Fruit fly (Drosophila melanogaster) whole organism, embryonic: ENCODE results near the gene bero.

Experiments used
- Atf-2 ChIP-seq: fragments of 200-800 bp; sonication (Bioruptor generic); optimal IDR thresholded peaks from 2 replicates; lab custom pipeline; 2016; ENCODE audit warnings: missing biosample characterization, missing genetic modification characterization
- Bdp1 ChIP-seq: fragments of 200-800 bp; sonication (Bioruptor generic); optimal IDR thresholded peaks from 3 replicates; lab custom pipeline; 2016; ENCODE audit warnings: missing biosample characterization, missing genetic modification characterization
- CG10209 ChIP-seq: fragments of 200-800 bp; sonication (Bioruptor generic); optimal IDR thresholded peaks from 3 replicates; lab custom pipeline; 2017; ENCODE audit warnings: missing biosample characterization, mild to moderate bottlenecking, missing genetic modification characterization, missing genetic modification reagents
- CG10979 ChIP-seq: fragments of 200-800 bp; sonication (Bioruptor generic); optimal IDR thresholded peaks from 2 replicates; lab custom pipeline; 2018; ENCODE audit warnings: missing biosample characterization, mild to moderate bottlenecking, missing genetic modification characterization, moderate library complexity
- CG11093 ChIP-seq: fragments of 200-800 bp; sonication (Bioruptor generic); IDR thresholded peaks from 3 replicates; pipeline ENCODE4 v1.3.6; 2022; ENCODE audit warnings: missing biosample characterization, missing genetic modification characterization
- CG11723 ChIP-seq: fragments of 200-800 bp; sonication (Bioruptor generic); optimal IDR thresholded peaks from 2 replicates; lab custom pipeline; 2017; ENCODE audit warnings: missing biosample characterization, mild to moderate bottlenecking, missing genetic modification characterization
- CG1233 ChIP-seq: fragments of 200-800 bp; sonication (Bioruptor generic); optimal IDR thresholded peaks from 4 replicates; lab custom pipeline; 2018; ENCODE audit warnings: missing biosample characterization, mild to moderate bottlenecking, missing genetic modification characterization
- CG14050 ChIP-seq: fragments of 200-800 bp; sonication (Bioruptor generic); IDR thresholded peaks from 3 replicates; pipeline ENCODE4 v1.3.6; 2022; ENCODE audit warnings: missing biosample characterization, missing genetic modification characterization
- CG1602 ChIP-seq: fragments of 200-800 bp; sonication (Bioruptor generic); optimal IDR thresholded peaks from 3 replicates; lab custom pipeline; 2016; ENCODE audit warnings: missing biosample characterization, missing genetic modification characterization
- CG1832 ChIP-seq: fragments of 200-800 bp; sonication (Bioruptor generic); optimal IDR thresholded peaks from 2 replicates; lab custom pipeline; 2017; ENCODE audit warnings: missing biosample characterization, mild to moderate bottlenecking, missing genetic modification characterization, inconsistent platforms
- CG18599 ChIP-seq: fragments of 200-800 bp; sonication (Bioruptor generic); optimal IDR thresholded peaks from 3 replicates; lab custom pipeline; 2017; ENCODE audit warnings: missing biosample characterization, missing genetic modification characterization, mild to moderate bottlenecking, moderate library complexity, missing genetic modification reagents
- CG2875 ChIP-seq: fragments of 200-800 bp; sonication (Bioruptor generic); optimal IDR thresholded peaks from 2 replicates; lab custom pipeline; 2017; ENCODE audit warnings: missing biosample characterization, mild to moderate bottlenecking, missing genetic modification characterization, missing genetic modification reagents
- CG3065 ChIP-seq: fragments of 200-800 bp; sonication (Bioruptor generic); optimal IDR thresholded peaks from 2 replicates; lab custom pipeline; 2016; ENCODE audit warnings: missing biosample characterization, missing genetic modification characterization
- CG32767 ChIP-seq: fragments of 200-800 bp; sonication (Bioruptor generic); IDR thresholded peaks from 2 replicates; pipeline ENCODE4 v1.3.6; 2022; ENCODE audit warnings: missing biosample characterization, missing genetic modification characterization
- CG5180 ChIP-seq: fragments of 200-800 bp; sonication (Bioruptor generic); optimal IDR thresholded peaks from 3 replicates; lab custom pipeline; 2017; ENCODE audit warnings: missing biosample characterization, missing genetic modification characterization, mild to moderate bottlenecking, moderate library complexity, missing genetic modification reagents
- CG5245 ChIP-seq: fragments of 200-800 bp; sonication (Bioruptor generic); optimal IDR thresholded peaks from 3 replicates; lab custom pipeline; 2016; ENCODE audit warnings: missing biosample characterization, missing genetic modification characterization
- CG7372 ChIP-seq: fragments of 200-800 bp; sonication (Bioruptor generic); IDR thresholded peaks from 2 replicates; pipeline ENCODE4 v1.3.6; 2022; ENCODE audit warnings: missing biosample characterization, missing genetic modification characterization
- CG7786 ChIP-seq: fragments of 200-800 bp; sonication (Bioruptor generic); optimal IDR thresholded peaks from 2 replicates; lab custom pipeline; 2016; ENCODE audit warnings: missing biosample characterization, missing genetic modification characterization
- CG9609 ChIP-seq: fragments of 200-800 bp; sonication (Bioruptor generic); optimal IDR thresholded peaks from 3 replicates; lab custom pipeline; 2016; ENCODE audit warnings: missing biosample characterization, missing genetic modification characterization
- CrebB ChIP-seq: fragments of 200-800 bp; sonication (Bioruptor generic); optimal IDR thresholded peaks from 3 replicates; lab custom pipeline; 2018; ENCODE audit warnings: missing biosample characterization, mild to moderate bottlenecking, missing genetic modification characterization
- Dbx ChIP-seq: fragments of 200-800 bp; sonication (Bioruptor generic); IDR thresholded peaks from 3 replicates; pipeline ENCODE4 v1.3.6; 2022; ENCODE audit warnings: missing biosample characterization, missing genetic modification characterization
- Doc3 ChIP-seq: fragments of 200-800 bp; sonication (Bioruptor generic); IDR thresholded peaks from 3 replicates; pipeline ENCODE4 v1.3.6; 2022; ENCODE audit warnings: missing biosample characterization, missing genetic modification characterization; ENCODE audit not compliant: partially characterized antibody
- Lhr ChIP-seq: fragments of 200-800 bp; sonication (Bioruptor generic); optimal IDR thresholded peaks from 3 replicates; lab custom pipeline; 2017; ENCODE audit warnings: mild to moderate bottlenecking, missing biosample characterization, missing genetic modification reagents, missing genetic modification characterization
- NFAT ChIP-seq: fragments of 200-800 bp; sonication (Bioruptor generic); IDR thresholded peaks from 2 replicates; pipeline ENCODE4 v1.3.6; 2022; ENCODE audit warnings: missing biosample characterization, missing genetic modification characterization
- Poxn ChIP-seq: fragments of 200-800 bp; sonication (Bioruptor generic); IDR thresholded peaks from 2 replicates; pipeline ENCODE4 v1.3.6; 2022; ENCODE audit warnings: missing biosample characterization, missing genetic modification characterization
- Stat92E ChIP-seq, 3 experiments: fragments of >200 bp in 2 of 3; fragments of 200-800 bp in 1 of 3; sonication (Bioruptor generic) in 1 of 3; optimal IDR thresholded peaks; 2 replicates each; lab custom pipeline; 2017 to 2019; ENCODE audit warnings: missing biosample characterization in 3 of 3, missing genetic modification characterization in 3 of 3, mild to moderate bottlenecking in 1 of 3, moderate library complexity in 1 of 3
- ab ChIP-seq: fragments of 200-800 bp; sonication (Bioruptor generic); optimal IDR thresholded peaks from 2 replicates; lab custom pipeline; 2016; ENCODE audit warnings: missing biosample characterization, missing genetic modification characterization
- al ChIP-seq: fragments of 200-800 bp; sonication (Bioruptor generic); IDR thresholded peaks from 2 replicates; pipeline ENCODE4 v1.3.6; 2022; ENCODE audit warnings: missing biosample characterization, missing genetic modification characterization
- bigmax ChIP-seq: fragments of 200-800 bp; sonication (Bioruptor generic); optimal IDR thresholded peaks from 2 replicates; lab custom pipeline; 2018; ENCODE audit warnings: missing biosample characterization, mild to moderate bottlenecking, missing genetic modification characterization
- bowl ChIP-seq: fragments of 200-800 bp; sonication (Bioruptor generic); IDR thresholded peaks from 2 replicates; pipeline ENCODE4 v1.3.6; 2022; ENCODE audit warnings: missing biosample characterization, missing genetic modification characterization
- caup ChIP-seq: fragments of 200-800 bp; sonication (Bioruptor generic); optimal IDR thresholded peaks from 3 replicates; lab custom pipeline; 2017; ENCODE audit warnings: missing biosample characterization, mild to moderate bottlenecking, missing genetic modification characterization, moderate library complexity; ENCODE audit not compliant: severe bottlenecking
- crol ChIP-seq: fragments of 200-800 bp; sonication (Bioruptor generic); IDR thresholded peaks from 2 replicates; pipeline ENCODE4 v1.3.6; 2022; ENCODE audit warnings: missing biosample characterization, missing genetic modification characterization
- dati ChIP-seq: fragments of 200-800 bp; sonication (Bioruptor generic); IDR thresholded peaks from 2 replicates; pipeline ENCODE4 v1.3.6; 2022; ENCODE audit warnings: missing biosample characterization, missing genetic modification characterization
- fru ChIP-seq: fragments of >200 bp; optimal IDR thresholded peaks from 2 replicates; lab custom pipeline; 2017
- jigr1 ChIP-seq: fragments of 200-800 bp; sonication (Bioruptor generic); IDR thresholded peaks from 3 replicates; pipeline ENCODE4 v1.3.6; 2022; ENCODE audit warnings: missing biosample characterization, missing genetic modification characterization
- jing ChIP-seq: fragments of 200-800 bp; sonication (Bioruptor generic); optimal IDR thresholded peaks from 2 replicates; lab custom pipeline; 2018; ENCODE audit warnings: missing biosample characterization, mild to moderate bottlenecking, missing genetic modification characterization
- kah ChIP-seq: fragments of 200-800 bp; sonication (Bioruptor generic); optimal IDR thresholded peaks from 2 replicates; lab custom pipeline; 2018; ENCODE audit warnings: missing biosample characterization, mild to moderate bottlenecking, missing genetic modification characterization
- peb ChIP-seq: fragments of 200-800 bp; sonication (Bioruptor generic); IDR thresholded peaks from 2 replicates; pipeline ENCODE4 v1.3.6; 2022; ENCODE audit warnings: missing biosample characterization, missing genetic modification characterization
- pho ChIP-seq: fragments of 200-800 bp; sonication (Bioruptor generic); optimal IDR thresholded peaks from 2 replicates; lab custom pipeline; 2016; ENCODE audit warnings: missing biosample characterization, missing genetic modification characterization
- pnt ChIP-seq: fragments of 200-800 bp; sonication (Bioruptor generic); optimal IDR thresholded peaks from 3 replicates; lab custom pipeline; 2016; ENCODE audit warnings: missing biosample characterization, missing genetic modification characterization
- pros ChIP-seq: fragments of 200-800 bp; sonication (Bioruptor generic); optimal IDR thresholded peaks from 3 replicates; lab custom pipeline; 2019; ENCODE audit warnings: missing biosample characterization, mild to moderate bottlenecking, missing genetic modification characterization, moderate library complexity
- pum ChIP-seq: fragments of 200-800 bp; sonication (Bioruptor generic); optimal IDR thresholded peaks from 2 replicates; lab custom pipeline; 2016; ENCODE audit warnings: missing biosample characterization, missing genetic modification characterization
- repo ChIP-seq: fragments of 200-800 bp; sonication (Bioruptor generic); optimal IDR thresholded peaks from 2 replicates; lab custom pipeline; 2016; ENCODE audit warnings: missing biosample characterization, missing genetic modification characterization
- schlank ChIP-seq: fragments of 200-800 bp; sonication (Bioruptor generic); optimal IDR thresholded peaks from 2 replicates; lab custom pipeline; 2018; ENCODE audit warnings: missing biosample characterization, mild to moderate bottlenecking, missing genetic modification characterization
- sens ChIP-seq: fragments of 200-800 bp; sonication (Bioruptor generic); peaks from one replicate; lab custom pipeline; 2016; ENCODE audit warnings: missing biosample characterization, missing genetic modification characterization
- seq ChIP-seq: fragments of 200-800 bp; sonication (Bioruptor generic); IDR thresholded peaks from 2 replicates; pipeline ENCODE4 v1.3.6; 2022; ENCODE audit warnings: missing biosample characterization, missing genetic modification characterization
- slou ChIP-seq: fragments of 200-800 bp; sonication (Bioruptor generic); optimal IDR thresholded peaks from 3 replicates; lab custom pipeline; 2016; ENCODE audit warnings: missing biosample characterization, missing genetic modification characterization
- sna ChIP-seq: fragments of 200-800 bp; sonication (Bioruptor generic); IDR thresholded peaks from 2 replicates; pipeline ENCODE4 v1.3.6; 2022; ENCODE audit warnings: missing biosample characterization, missing genetic modification characterization; ENCODE audit not compliant: partially characterized antibody
- tap ChIP-seq: fragments of 200-800 bp; optimal IDR thresholded peaks from 3 replicates; lab custom pipeline; 2019; ENCODE audit warnings: missing biosample characterization, mild to moderate bottlenecking, missing genetic modification characterization, moderate library complexity
- vvl ChIP-seq: fragments of 200-800 bp; sonication (Bioruptor generic); IDR thresholded peaks from 2 replicates; pipeline ENCODE4 v1.3.6; 2022; ENCODE audit warnings: missing biosample characterization, missing genetic modification characterization
- yki ChIP-seq: fragments of >200 bp; optimal IDR thresholded peaks from 3 replicates; lab custom pipeline; 2018

Gene bero

DNA sequence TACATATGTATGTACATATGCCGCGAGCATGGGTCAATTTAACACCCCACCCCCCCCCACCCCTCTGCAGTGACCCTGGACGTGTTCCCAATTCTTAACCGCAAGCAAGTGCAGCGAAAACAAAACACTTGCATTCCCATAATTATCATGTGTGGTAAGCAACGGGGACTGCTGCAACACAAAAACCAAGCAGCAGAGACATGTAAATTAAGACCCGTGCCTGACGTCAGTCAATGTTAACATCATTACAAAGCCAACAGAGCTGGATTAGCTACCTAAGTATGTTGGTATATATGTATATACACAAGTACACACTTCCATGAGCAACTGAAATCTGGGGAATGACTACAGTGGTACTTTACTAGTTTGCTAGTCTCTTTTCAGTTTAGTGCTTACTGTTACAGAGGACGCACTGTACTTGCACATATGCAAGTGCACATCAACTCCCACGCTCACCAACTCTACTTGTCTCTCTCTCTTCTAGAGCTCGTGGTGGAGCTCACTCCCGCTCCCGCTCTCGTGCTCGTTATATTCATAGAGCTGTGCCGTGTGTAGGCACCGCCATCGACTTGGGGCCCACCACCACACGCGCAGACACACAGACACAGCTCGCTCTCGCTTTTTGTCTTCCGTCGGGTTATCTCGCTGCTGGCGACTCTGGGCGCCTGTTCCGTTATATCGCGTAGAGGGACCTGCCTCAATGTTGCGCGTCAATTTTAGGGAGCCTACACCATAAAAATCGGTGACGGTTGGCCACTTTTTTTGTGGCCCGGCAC is 37.1 kb upstream of the bero start (continued):
- TF ChIP-seq Doc3 (GFP tag; lab: Robert Waterston, UW) (peak; percentile 55; the same call in 2 of the 3 replicates), repo (GFP tag; lab: Kevin White, UChicago) (no peak), CG7786 (no peak), Lhr (GFP tag; lab: Kevin White, UChicago) (peak; percentile 23), CrebB (tag; lab: Kevin White, UChicago) (no peak), CG18599 (GFP tag; lab: Kevin White, UChicago) (peak; percentile 22), Stat92E (GFP tag; optimal IDR thresholded peaks at IDR 0.05; lab: Kevin White, UChicago) (peak in 1 of 3 experiments; percentile 32), CG3065 (GFP tag; lab: Kevin White, UChicago) (no peak), caup (no peak), Dbx (GFP tag; lab: Robert Waterston, UW) (0 out of 3 replicates have a peak, but pooled peaks have one; percentile 24), CG10209 (GFP tag; lab: Kevin White, UChicago) (no peak), vvl (GFP tag; lab: Robert Waterston, UW) (no peak; the same call in 1 of the 2 replicates), NFAT (GFP tag; lab: Robert Waterston, UW) (no peak), crol (GFP tag; lab: Robert Waterston, UW) (peak; percentile 49; the same call in 1 of the 2 replicates), jigr1 (GFP tag; lab: Robert Waterston, UW) (no peak), Bdp1 (GFP tag; lab: Kevin White, UChicago) (no peak), schlank (no peak), sna (GFP tag; lab: Robert Waterston, UW) (peak; percentile 53; the same call in 1 of the 2 replicates), CG7372 (GFP tag; lab: Robert Waterston, UW) (no peak), bigmax (GFP tag; lab: Kevin White, UChicago) (no peak), ab (no peak), kah (GFP tag; lab: Kevin White, UChicago) (peak; percentile 55), CG32767 (GFP tag; lab: Robert Waterston, UW) (no peak), CG1832 (GFP tag; lab: Kevin White, UChicago) (no peak), Atf-2 (GFP tag; lab: Kevin White, UChicago) (no peak), sens (peak; percentile 87), pum (GFP tag; lab: Kevin White, UChicago) (no peak), CG1602 (GFP tag; lab: Kevin White, UChicago) (no peak), CG5180 (GFP tag; lab: Kevin White, UChicago) (no peak), slou (GFP tag; lab: Kevin White, UChicago) (no peak), CG11723 (no peak), fru (lab: Kevin White, UChicago) (no peak), bowl (GFP tag; lab: Robert Waterston, UW) (no peak), tap (no peak), al (GFP tag; lab: Robert Waterston, UW) (no peak), CG14050 (GFP tag; lab: Robert Waterston, UW) (no peak), yki (peak; percentile 80), seq (no peak), pnt (no peak), CG9609 (no peak), pho (no peak), CG2875 (no peak), CG5245 (GFP tag; lab: Kevin White, UChicago) (no peak), pros (GFP tag; lab: Kevin White, UChicago) (peak; percentile 94), jing (GFP tag; lab: Kevin White, UChicago) (no peak), peb (GFP tag; lab: Robert Waterston, UW) (no peak), CG11093 (GFP tag; lab: Robert Waterston, UW) (no peak), CG1233 (GFP tag; lab: Kevin White, UChicago) (no peak), CG10979 (tag; lab: Kevin White, UChicago) (peak; percentile 32), dati (GFP tag; lab: Robert Waterston, UW) (no peak), Poxn (no peak)
